Worm (Caenorhabditis elegans) whole organism, midembryonic: ENCODE results near the gene soc-1.

Source experiments
- tab-1 ChIP-seq: fragments of 200-800 bp; sonication (Bioruptor generic); IDR thresholded peaks from 2 replicates; pipeline ENCODE4 v1.3.6; 2022; ENCODE audit warnings: missing genetic modification characterization, missing compliant biosample characterization
- ztf-23 ChIP-seq: fragments of 200-800 bp; sonication (Bioruptor generic); IDR thresholded peaks from 2 replicates; pipeline ENCODE4 v1.3.6; 2022; ENCODE audit warnings: missing genetic modification reagents, missing genetic modification characterization, missing compliant biosample characterization

DNA sequence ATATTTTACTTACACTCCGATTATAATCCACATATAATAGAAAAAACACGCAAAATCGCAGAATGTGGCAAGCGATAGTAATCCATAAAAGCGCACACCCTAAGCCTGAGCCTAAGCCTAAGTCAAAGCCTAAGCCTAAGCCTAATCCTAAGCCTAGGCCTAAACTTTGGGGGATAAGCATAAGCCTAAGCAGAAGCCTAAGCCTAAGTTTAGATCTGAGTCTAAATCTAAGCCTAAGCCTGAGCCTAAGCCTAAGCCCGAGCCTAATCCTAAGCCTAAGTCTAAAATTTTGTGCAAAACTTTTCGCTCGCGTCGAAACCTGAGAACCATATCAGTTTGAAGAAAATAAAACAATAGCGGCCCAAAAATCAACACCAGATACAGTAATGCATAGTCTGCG lies 41.4 kb downstream of the soc-1 start:
- TF ChIP-seq ztf-23 (GFP tag; lab: Robert Waterston, UW): no peak
- no peak for TF ChIP-seq tab-1
